Worm (Caenorhabditis elegans) whole organism, L2 larva: ENCODE measurements around the gene K07H8.9.

Experiments used
- R02D3.7 ChIP-seq: fragments of 150-350 bp; optimal IDR thresholded peaks from 2 replicates; lab custom pipeline; 2014; ENCODE audit warnings: missing biosample characterization, missing genetic modification characterization
- blmp-1 ChIP-seq: sonication (generic microtip); optimal IDR thresholded peaks from 2 replicates; lab custom pipeline; 2017; ENCODE audit warnings: missing genetic modification characterization, mild to moderate bottlenecking, missing compliant biosample characterization, antibody characterized with exemption, moderate library complexity; ENCODE audit not compliant: insufficient read depth
- crh-2 ChIP-seq: sonication (generic microtip); optimal IDR thresholded peaks from 2 replicates; lab custom pipeline; 2017; ENCODE audit warnings: missing biosample characterization, missing genetic modification characterization
- fos-1 ChIP-seq: fragments of 150-350 bp; optimal IDR thresholded peaks from 2 replicates; lab custom pipeline; 2014; ENCODE audit warnings: missing biosample characterization, missing genetic modification characterization
- lin-39 ChIP-seq: fragments of 150-350 bp; optimal IDR thresholded peaks from 2 replicates; lab custom pipeline; 2014; ENCODE audit warnings: missing biosample characterization, missing genetic modification reagents, missing genetic modification characterization
- lsy-2 ChIP-seq, 2 experiments: fragments of 150-350 bp in 1 of 2; sonication (generic microtip) in 1 of 2; optimal IDR thresholded peaks; 2 replicates each; lab custom pipeline; 2014 to 2017; ENCODE audit warnings: missing biosample characterization in 2 of 2, missing genetic modification characterization in 2 of 2
- mdl-1 ChIP-seq, 2 experiments: fragments of 150-350 bp in 1 of 2; sonication (generic microtip) in 1 of 2; optimal IDR thresholded peaks; 2 replicates each; lab custom pipeline; 2017; ENCODE audit warnings: missing biosample characterization in 2 of 2, missing genetic modification characterization in 2 of 2
- nhr-12 ChIP-seq: fragments of 150-350 bp; optimal IDR thresholded peaks from 2 replicates; lab custom pipeline; 2014; ENCODE audit warnings: missing biosample characterization, missing genetic modification characterization
- nhr-6 ChIP-seq: fragments of 150-350 bp; optimal IDR thresholded peaks from 2 replicates; lab custom pipeline; 2014; ENCODE audit warnings: missing biosample characterization, missing genetic modification characterization
- peb-1 ChIP-seq: fragments of 150-350 bp; optimal IDR thresholded peaks from 2 replicates; lab custom pipeline; 2014; ENCODE audit warnings: missing biosample characterization, missing genetic modification characterization
- snpc-4 ChIP-seq: fragments of 150-350 bp; optimal IDR thresholded peaks from 2 replicates; lab custom pipeline; 2014; ENCODE audit warnings: missing biosample characterization, missing genetic modification characterization
- unc-62 ChIP-seq: fragments of 150-350 bp; optimal IDR thresholded peaks from 2 replicates; lab custom pipeline; 2014; ENCODE audit warnings: missing biosample characterization, missing genetic modification reagents, missing genetic modification characterization
- ztf-4 ChIP-seq: fragments of 150-350 bp; optimal IDR thresholded peaks from 2 replicates; lab custom pipeline; 2014; ENCODE audit warnings: missing biosample characterization, missing genetic modification characterization

Gene K07H8.9

DNA sequence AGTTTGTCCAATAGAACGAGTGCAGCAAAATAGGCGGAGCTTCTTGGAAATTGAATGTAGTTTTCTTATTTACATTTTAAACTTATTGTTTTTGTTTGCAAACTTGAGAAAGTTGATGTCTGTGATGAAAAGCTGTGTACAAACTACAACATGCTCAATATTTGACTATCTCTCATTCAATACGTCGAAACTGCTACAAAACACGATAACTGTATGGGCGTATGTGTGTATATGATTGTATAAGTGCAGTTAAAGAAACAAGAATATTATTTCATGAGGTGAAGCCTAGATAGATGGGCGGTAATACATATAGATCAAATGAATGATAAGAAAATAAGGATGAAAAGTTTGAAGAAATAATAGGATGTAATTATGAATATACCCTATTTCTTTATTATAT, 46.7 kb downstream of the K07H8.9 start:
- TF ChIP-seq mdl-1 (tag; optimal IDR thresholded peaks at IDR 0.05; lab: Kevin White, UChicago) (no peak), unc-62 (GFP tag; lab: Kevin White, UChicago) (no peak), nhr-6 (tag; lab: Kevin White, UChicago) (no peak)

DNA sequence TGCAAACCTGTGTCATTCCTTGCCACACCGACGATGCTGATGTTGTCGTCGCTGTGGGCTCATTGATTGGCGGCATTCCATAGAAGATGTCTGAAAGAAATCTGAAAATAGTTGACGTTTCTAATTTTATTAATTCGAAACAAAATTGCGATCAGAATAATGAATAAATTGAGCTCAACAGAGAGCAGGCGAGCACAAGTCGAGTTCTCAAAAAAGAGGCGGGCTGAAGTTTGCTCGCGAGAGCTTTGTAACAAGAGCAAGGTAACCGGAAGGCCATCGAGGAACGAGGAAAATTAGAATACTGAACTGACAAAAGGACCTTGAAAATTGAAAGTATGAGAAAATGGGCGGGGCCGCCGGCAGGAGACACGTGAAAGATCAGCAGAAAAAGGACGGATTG, 49.8 kb downstream of the K07H8.9 start, which contains the start of gene nhr-66:
Gene nhr-66, minus strand, starts transcription at position 101 of the 400 bp plus-strand sequence.
- TF ChIP-seq peb-1 (tag; lab: Kevin White, UChicago) (no peak), snpc-4 (tag; lab: Kevin White, UChicago) (no peak), ztf-4 (tag; lab: Kevin White, UChicago) (no peak), R02D3.7 (tag; lab: Kevin White, UChicago) (no peak), lsy-2 (tag; optimal IDR thresholded peaks at IDR 0.05; lab: Kevin White, UChicago) (no peak), blmp-1 (tag; lab: Kevin White, UChicago) (no peak), crh-2 (tag; lab: Kevin White, UChicago) (no peak), fos-1 (tag; lab: Kevin White, UChicago) (no peak), nhr-12 (no peak), mdl-1 (tag; optimal IDR thresholded peaks at IDR 0.05; lab: Kevin White, UChicago) (no peak), lin-39 (tag; lab: Kevin White, UChicago) (no peak)
